Worm (Caenorhabditis elegans): ENCODE measurements around the gene ceh-7.

ceh-7 gene

ce11 chrII:8675369-8675768, 28.3 kb downstream of the ceh-7 start:
- TF ChIP-seq mef-2 (tag; optimal IDR thresholded peaks at IDR 0.05) (no peak), skn-1 (tag; optimal IDR thresholded peaks at IDR 0.05) (peak; percentile 59), lin-14 (GFP tag; optimal IDR thresholded peaks at IDR 0.05) (peak; percentile 41), nhr-28 (tag; optimal IDR thresholded peaks at IDR 0.05) (no peak), mdl-1 (tag; optimal IDR thresholded peaks at IDR 0.05) (no peak), zip-4 (GFP tag; optimal IDR thresholded peaks at IDR 0.05) (peak; percentile 17), lsy-2 (tag; optimal IDR thresholded peaks at IDR 0.05) (peak in 1 of 2 experiments; percentile 19), nhr-71 (tag; optimal IDR thresholded peaks at IDR 0.05) (peak; percentile 2), hlh-4 (tag; optimal IDR thresholded peaks at IDR 0.05) (no peak), mep-1 (tag; optimal IDR thresholded peaks at IDR 0.05) (no peak), lin-35 (GFP tag; optimal IDR thresholded peaks at IDR 0.05) (no peak), blmp-1 (tag; optimal IDR thresholded peaks at IDR 0.05) (peak; percentile 34)

- TF ChIP-seq nhr-237 (tag; optimal IDR thresholded peaks at IDR 0.05) = no peak
- no peak for TF ChIP-seq efl-1 (optimal IDR thresholded peaks at IDR 0.05)
- TF ChIP-seq efl-1 (GFP tag; optimal IDR thresholded peaks at IDR 0.05 in 1 of 2) = peak in 1 of 2 experiments; percentile 79
Observed at ce11 chrII:8670835-8671234, 32.8 kb downstream of the ceh-7 start.

DNA sequence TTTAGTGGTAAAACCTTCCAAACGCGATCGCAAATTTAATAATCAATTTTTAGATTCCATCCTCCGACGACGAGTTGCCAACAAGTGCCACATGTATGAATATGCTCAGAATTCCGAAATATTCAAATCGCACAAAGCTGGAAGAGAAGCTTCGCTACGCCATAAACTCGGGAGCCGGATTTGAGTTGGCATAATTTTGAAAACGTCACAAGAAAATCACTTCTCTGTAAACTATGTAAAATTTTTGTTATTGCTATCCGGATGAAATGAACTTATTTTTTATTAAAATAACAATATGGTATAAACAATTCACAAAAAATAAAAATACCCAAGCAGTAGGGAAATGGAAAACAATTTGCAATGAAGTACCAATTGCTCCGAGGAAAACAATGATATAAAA, 34.8 kb downstream of the ceh-7 start:
- no peak for TF ChIP-seq skn-1 (tag; optimal IDR thresholded peaks at IDR 0.05)
- no peak for TF ChIP-seq efl-1 (optimal IDR thresholded peaks at IDR 0.05)
- TF ChIP-seq efl-1 (GFP tag; optimal IDR thresholded peaks at IDR 0.05 in 1 of 2) = peak in 1 of 2 experiments; percentile 74
- TF ChIP-seq egl-27 (tag; optimal IDR thresholded peaks at IDR 0.05) = no peak
- TF ChIP-seq aha-1 (tag; optimal IDR thresholded peaks at IDR 0.05) = no peak
- TF ChIP-seq nhr-76 (tag; optimal IDR thresholded peaks at IDR 0.05) = no peak
- TF ChIP-seq unc-86 (tag; optimal IDR thresholded peaks at IDR 0.05) = no peak
- no peak for TF ChIP-seq snpc-4 (tag; optimal IDR thresholded peaks at IDR 0.05)
- TF ChIP-seq nhr-77 (tag; optimal IDR thresholded peaks at IDR 0.05) = no peak
- no peak for TF ChIP-seq lir-3 (tag; optimal IDR thresholded peaks at IDR 0.05; ENCODE audit: poor library complexity)

ce11 chrII:8664533-8664932, 39.1 kb downstream of the ceh-7 start, which contains the start of gene etc-1:
TSS of gene etc-1 (plus strand) at chrII:8664833.
- TF ChIP-seq sox-4 (tag; optimal IDR thresholded peaks at IDR 0.05) (no peak), C04F5.9 (tag; optimal IDR thresholded peaks at IDR 0.05) (no peak), ztf-11 (tag; optimal IDR thresholded peaks at IDR 0.05) (no peak), ztf-4 (tag; optimal IDR thresholded peaks at IDR 0.05) (no peak), alr-1 (tag; optimal IDR thresholded peaks at IDR 0.05; ENCODE audit: borderline replicate concordance) (no peak), unc-86 (tag; optimal IDR thresholded peaks at IDR 0.05) (no peak), fkh-10 (GFP tag; optimal IDR thresholded peaks at IDR 0.05) (no peak), skn-1 (tag; optimal IDR thresholded peaks at IDR 0.05) (no peak), snpc-4 (tag; optimal IDR thresholded peaks at IDR 0.05) (no peak), nhr-77 (tag; optimal IDR thresholded peaks at IDR 0.05) (no peak), C16A3.4 (tag; optimal IDR thresholded peaks at IDR 0.05) (no peak), lsy-2 (tag; optimal IDR thresholded peaks at IDR 0.05) (no peak), tbx-2 (tag; optimal IDR thresholded peaks at IDR 0.05) (no peak), mef-2 (tag; optimal IDR thresholded peaks at IDR 0.05) (no peak)

ce11 chrII:8661539-8661938, 42.1 kb downstream of the ceh-7 start, which contains the start of the genes piga-1 and eif-2Bepsilon:
TSS of gene piga-1 (minus strand) at chrII:8661712.
TSS of gene eif-2Bepsilon (plus strand) at chrII:8661869.
- TF ChIP-seq efl-1 (optimal IDR thresholded peaks at IDR 0.05) (peak; percentile 52 to 58), efl-1 (GFP tag; optimal IDR thresholded peaks at IDR 0.05 in 1 of 2) (peak; percentile 57 to 92), nhr-47 (tag; optimal IDR thresholded peaks at IDR 0.05) (peak; percentile 28), aha-1 (tag; optimal IDR thresholded peaks at IDR 0.05) (no peak), F16B12.6 (tag; optimal IDR thresholded peaks at IDR 0.05) (peak; percentile 32), Y116A8C.19 (tag; optimal IDR thresholded peaks at IDR 0.05; ENCODE audit: borderline replicate concordance) (no peak), aly-2 (tag; optimal IDR thresholded peaks at IDR 0.05) (no peak), hpl-2 (GFP tag; optimal IDR thresholded peaks at IDR 0.05) (no peak), lin-14 (GFP tag; optimal IDR thresholded peaks at IDR 0.05) (peak; percentile 63), lsy-2 (tag; optimal IDR thresholded peaks at IDR 0.05) (peak in 1 of 2 experiments; percentile 71), skn-1 (tag; optimal IDR thresholded peaks at IDR 0.05) (peak; percentile 59), snu-23 (GFP tag; optimal IDR thresholded peaks at IDR 0.05) (no peak), lir-3 (tag; optimal IDR thresholded peaks at IDR 0.05; ENCODE audit: poor library complexity) (no peak), ceh-82 (tag; optimal IDR thresholded peaks at IDR 0.05) (peak in 2 of 3 experiments; percentile 11 to 41), unc-30 (tag; optimal IDR thresholded peaks at IDR 0.05) (no peak), lin-35 (GFP tag; optimal IDR thresholded peaks at IDR 0.05) (peak; percentile 47 to 55), mab-9 (GFP tag; IDR thresholded peaks at IDR 0.05) (no peak), lin-15B (tag; optimal IDR thresholded peaks at IDR 0.05) (peak; percentile 30), elt-2 (tag; optimal IDR thresholded peaks at IDR 0.05) (no peak), C16A3.4 (tag; optimal IDR thresholded peaks at IDR 0.05) (peak; percentile 46), zag-1 (tag; optimal IDR thresholded peaks at IDR 0.05) (no peak), nhr-20 (tag; optimal IDR thresholded peaks at IDR 0.05) (peak; percentile 33), nhr-19 (GFP tag; conservative IDR thresholded peaks at IDR 0.05) (0 out of 2 replicates have a peak, but pooled peaks have one; percentile 4), swsn-7 (tag; optimal IDR thresholded peaks at IDR 0.05) (peak; percentile 16)
